Comparison of ENCODE assay signal across 2 worm cellular contexts in genomic region chrIII:10848858-10849257, ce11.
TF ChIP-seq lines count a peak whose summit lies in the region.

TSS of gene fbxb-85 (minus strand) at chrIII:10848963.
TSS of gene hex-3 (plus strand) at chrIII:10849222.

TF ChIP-seq in whole organism, L1 larva, 84 proteins besides CTCF, POLR2A, EP300 and RAD21 (continued from another document):
- TF ChIP-seq pax-3 (tag; optimal IDR thresholded peaks at IDR 0.05; lab: Kevin White, UChicago) (peak; percentile 89), nhr-19 (GFP tag; conservative IDR thresholded peaks at IDR 0.05; lab: Robert Waterston, UW) (peak; percentile 94), zag-1 (tag; optimal IDR thresholded peaks at IDR 0.05; lab: Kevin White, UChicago) (peak; percentile 92), tbx-2 (tag; optimal IDR thresholded peaks at IDR 0.05; lab: Kevin White, UChicago) (peak; percentile 98), lin-13 (GFP tag; optimal IDR thresholded peaks at IDR 0.05; lab: Kevin White, UChicago) (peak; percentile 93), efl-1 (optimal IDR thresholded peaks at IDR 0.05; lab: Kevin White, UChicago) (peak; percentile 91 to 96), efl-1 (GFP tag; optimal IDR thresholded peaks at IDR 0.05 in 1 of 2; lab: Kevin White, UChicago) (peak; percentile 90 to 99), tlp-1 (tag; optimal IDR thresholded peaks at IDR 0.05; lab: Kevin White, UChicago) (no peak), lin-14 (GFP tag; optimal IDR thresholded peaks at IDR 0.05; lab: Kevin White, UChicago) (peak; percentile 94), ceh-88 (GFP tag; IDR thresholded peaks at IDR 0.05; lab: Robert Waterston, UW) (peak; percentile 89), unc-30 (tag; optimal IDR thresholded peaks at IDR 0.05; lab: Kevin White, UChicago) (peak; percentile 79), fkh-4 (tag; optimal IDR thresholded peaks at IDR 0.05; lab: Kevin White, UChicago; ENCODE audit: borderline replicate concordance) (peak; percentile 75), elt-3 (tag; optimal IDR thresholded peaks at IDR 0.05; lab: Kevin White, UChicago) (peak in 4 of 6 experiments; percentile 10 to 92 (median 72)), hlh-4 (tag; optimal IDR thresholded peaks at IDR 0.05; lab: Kevin White, UChicago) (no peak), efl-3 (GFP tag; optimal IDR thresholded peaks at IDR 0.05; lab: Kevin White, UChicago) (peak; percentile 80), nhr-77 (tag; optimal IDR thresholded peaks at IDR 0.05; lab: Kevin White, UChicago) (peak; percentile 90), Y116A8C.19 (tag; optimal IDR thresholded peaks at IDR 0.05; lab: Kevin White, UChicago; ENCODE audit: borderline replicate concordance) (peak; percentile 55), dsc-1 (tag; optimal IDR thresholded peaks at IDR 0.05; lab: Kevin White, UChicago) (peak; percentile 98), snpc-4 (tag; optimal IDR thresholded peaks at IDR 0.05; lab: Kevin White, UChicago) (peak; percentile 85), nhr-71 (tag; optimal IDR thresholded peaks at IDR 0.05; lab: Kevin White, UChicago) (peak; percentile 97), nhr-85 (tag; lab: Kevin White, UChicago) (peak; percentile 97), C16A3.4 (tag; optimal IDR thresholded peaks at IDR 0.05; lab: Kevin White, UChicago) (peak; percentile 94), F16B12.6 (tag; optimal IDR thresholded peaks at IDR 0.05; lab: Kevin White, UChicago) (peak; percentile 75), blmp-1 (tag; optimal IDR thresholded peaks at IDR 0.05; lab: Kevin White, UChicago) (peak; percentile 81), elt-2 (tag; optimal IDR thresholded peaks at IDR 0.05; lab: Kevin White, UChicago) (peak; percentile 84)

TF ChIP-seq in whole organism, young adult, 124 proteins besides CTCF, POLR2A, EP300 and RAD21 (continued from another document):
- TF ChIP-seq F22D6.2 (tag; optimal IDR thresholded peaks at IDR 0.05; lab: Kevin White, UChicago) (peak; percentile 73), nhr-179 (tag; optimal IDR thresholded peaks at IDR 0.05; lab: Kevin White, UChicago) (no peak), madf-6 (GFP tag; IDR thresholded peaks at IDR 0.05; lab: Robert Waterston, UW) (peak; percentile 88), madf-8 (GFP tag; conservative IDR thresholded peaks at IDR 0.05; lab: Robert Waterston, UW) (peak; percentile 73), F37B4.10 (GFP tag; IDR thresholded peaks at IDR 0.05; lab: Robert Waterston, UW) (no peak), C06A6.2 (GFP tag; conservative IDR thresholded peaks at IDR 0.05; lab: Robert Waterston, UW) (peak; percentile 79), tbp1 (GFP tag; optimal IDR thresholded peaks at IDR 0.05; lab: Kevin White, UChicago) (peak; percentile 71), nfya-2 (GFP tag; IDR thresholded peaks at IDR 0.05; lab: Robert Waterston, UW) (0 out of 2 replicates have a peak, but pooled peaks have one; percentile 56), T07F8.4 (tag; optimal IDR thresholded peaks at IDR 0.05; lab: Kevin White, UChicago) (no peak), F10E7.11 (tag; optimal IDR thresholded peaks at IDR 0.05; lab: Kevin White, UChicago) (peak; percentile 67), ceh-91 (GFP tag; IDR thresholded peaks at IDR 0.05; lab: Robert Waterston, UW) (peak; percentile 80), lin-54 (GFP tag; optimal IDR thresholded peaks at IDR 0.05; lab: Kevin White, UChicago) (peak; percentile 95), F23B12.7 (tag; optimal IDR thresholded peaks at IDR 0.05; lab: Kevin White, UChicago; ENCODE audit: insufficient read depth) (peak; percentile 59), let-607 (tag; optimal IDR thresholded peaks at IDR 0.05; lab: Kevin White, UChicago) (peak; percentile 40 to 67), F57C9.4 (tag; optimal IDR thresholded peaks at IDR 0.05; lab: Kevin White, UChicago) (peak; percentile 22), nhr-80 (tag; optimal IDR thresholded peaks at IDR 0.05; lab: Kevin White, UChicago) (peak; percentile 47)
